Worm (Caenorhabditis elegans): ENCODE results near the gene cln-3.1.
A peak's percentile ranks its signal among the peaks of the same experiment; 100 is the strongest.

The cln-3.1 gene

ce11 chrV:11314025-11314880, 48.8 kb upstream of the cln-3.1 start (continued):
- TF ChIP-seq pha-4 (tag; optimal IDR thresholded peaks at IDR 0.05): no peak
- TF ChIP-seq B0019.2 (GFP tag; conservative IDR thresholded peaks at IDR 0.05): peak; percentile 87
- peak; percentile 88 for TF ChIP-seq Y67H2A.10 (GFP tag; conservative IDR thresholded peaks at IDR 0.05)
- peak; percentile 100 for TF ChIP-seq lin-26 (GFP tag; IDR thresholded peaks at IDR 0.05)
- peak; percentile 96 for TF ChIP-seq Y53G8AR.9 (GFP tag; conservative IDR thresholded peaks at IDR 0.05)
- peak; percentile 95 for TF ChIP-seq somi-1 (GFP tag; optimal IDR thresholded peaks at IDR 0.05)
- TF ChIP-seq unc-130 (GFP tag; optimal IDR thresholded peaks at IDR 0.05): peak; percentile 93
- TF ChIP-seq F57A8.1 (GFP tag; optimal IDR thresholded peaks at IDR 0.05): peak; percentile 99
- peak; percentile 98 for TF ChIP-seq tbx-9 (tag; optimal IDR thresholded peaks at IDR 0.05; ENCODE audit: borderline replicate concordance)
- TF ChIP-seq sea-2 (GFP tag; IDR thresholded peaks at IDR 0.05): peak; percentile 94
- peak; percentile 53 for TF ChIP-seq efl-1 (GFP tag; optimal IDR thresholded peaks at IDR 0.05)
- TF ChIP-seq T26A5.8 (tag; optimal IDR thresholded peaks at IDR 0.05): peak; percentile 99
- TF ChIP-seq zim-3 (tag; optimal IDR thresholded peaks at IDR 0.05): peak; percentile 99
- peak; percentile 98 for TF ChIP-seq athp-1 (tag; optimal IDR thresholded peaks at IDR 0.05)
- TF ChIP-seq B0261.1 (tag; optimal IDR thresholded peaks at IDR 0.05): peak; percentile 100
- TF ChIP-seq mxl-1 (tag; optimal IDR thresholded peaks at IDR 0.05): peak; percentile 98
- TF ChIP-seq mcd-1 (GFP tag; IDR thresholded peaks at IDR 0.05): peak; percentile 86
- peak; percentile 80 for TF ChIP-seq attf-3 (GFP tag; conservative IDR thresholded peaks at IDR 0.05)
- peak; percentile 82 for TF ChIP-seq C06A6.2 (GFP tag; conservative IDR thresholded peaks at IDR 0.05)
- peak; percentile 99 for TF ChIP-seq ztf-25 (GFP tag; IDR thresholded peaks at IDR 0.05)
- peak; percentile 99 for TF ChIP-seq nhr-27 (tag; optimal IDR thresholded peaks at IDR 0.05)
- peak; percentile 92 for TF ChIP-seq D2030.7 (GFP tag; IDR thresholded peaks at IDR 0.05)
- peak; percentile 96 for TF ChIP-seq T07F8.4 (tag; optimal IDR thresholded peaks at IDR 0.05)
- peak; percentile 83 for TF ChIP-seq nhr-179 (tag; optimal IDR thresholded peaks at IDR 0.05)
- TF ChIP-seq ccch-3 (GFP tag; optimal IDR thresholded peaks at IDR 0.05): peak; percentile 90
- TF ChIP-seq ceh-58 (GFP tag; IDR thresholded peaks at IDR 0.05): peak; percentile 99
- TF ChIP-seq egl-18 (GFP tag; IDR thresholded peaks at IDR 0.05): peak; percentile 92
- peak; percentile 94 for TF ChIP-seq madf-3 (GFP tag; IDR thresholded peaks at IDR 0.05)
- peak; percentile 89 for TF ChIP-seq dpff-1 (tag; optimal IDR thresholded peaks at IDR 0.05)
- TF ChIP-seq lsy-27 (tag; optimal IDR thresholded peaks at IDR 0.05; ENCODE audit: borderline replicate concordance, insufficient read depth): peak; percentile 92
- TF ChIP-seq F23B12.7 (tag; optimal IDR thresholded peaks at IDR 0.05; ENCODE audit: insufficient read depth): peak; percentile 92
- peak; percentile 83 for TF ChIP-seq lir-1 (GFP tag; conservative IDR thresholded peaks at IDR 0.05)
- peak; percentile 29 for TF ChIP-seq xnd-1 (tag; optimal IDR thresholded peaks at IDR 0.05)
- peak; percentile 87 for TF ChIP-seq bed-2 (GFP tag; IDR thresholded peaks at IDR 0.05)
- TF ChIP-seq ztf-22 (GFP tag; optimal IDR thresholded peaks at IDR 0.05): peak; percentile 98
- peak; percentile 57 for TF ChIP-seq sdz-38 (tag; optimal IDR thresholded peaks at IDR 0.05)
- TF ChIP-seq sptf-2 (GFP tag; optimal IDR thresholded peaks at IDR 0.05): peak; percentile 99
- TF ChIP-seq let-607 (tag; optimal IDR thresholded peaks at IDR 0.05): peak; percentile 88 to 90
- peak; percentile 92 for TF ChIP-seq ztf-3 (GFP tag; optimal IDR thresholded peaks at IDR 0.05)
- TF ChIP-seq egl-44 (GFP tag; IDR thresholded peaks at IDR 0.05): peak; percentile 99
- peak; percentile 96 for TF ChIP-seq F57C9.4 (tag; optimal IDR thresholded peaks at IDR 0.05)
- TF ChIP-seq akir-1 (GFP tag; optimal IDR thresholded peaks at IDR 0.05): peak; percentile 86
- TF ChIP-seq lin-35 (GFP tag; optimal IDR thresholded peaks at IDR 0.05): peak; percentile 22 to 87 (median 61)
- peak; percentile 94 for TF ChIP-seq pbrm-1 (GFP tag; IDR thresholded peaks at IDR 0.05)
- peak; percentile 97 for TF ChIP-seq let-526 (GFP tag; IDR thresholded peaks at IDR 0.05)
- peak; percentile 87 for TF ChIP-seq gei-17 (GFP tag; optimal IDR thresholded peaks at IDR 0.05)

All from whole organism, young adult.